Fruit fly (Drosophila melanogaster) whole organism, embryonic: ENCODE results near the gene Ykt6.
A peak's percentile ranks its signal among the peaks of the same experiment; 100 is the strongest.

Experiments used
- CG10274 ChIP-seq: fragments of 200-800 bp; sonication (Bioruptor generic); optimal IDR thresholded peaks from 3 replicates; lab custom pipeline; 2017; ENCODE audit warnings: missing biosample characterization, mild to moderate bottlenecking, missing genetic modification characterization
- CG10321 ChIP-seq: fragments of 200-800 bp; sonication (Bioruptor generic); IDR thresholded peaks from 2 replicates; pipeline ENCODE4 v1.3.6; 2022; ENCODE audit warnings: missing biosample characterization, missing genetic modification characterization
- CG11504 ChIP-seq: fragments of 200-800 bp; sonication (Bioruptor generic); optimal IDR thresholded peaks from 3 replicates; lab custom pipeline; 2019; ENCODE audit warnings: missing biosample characterization, mild to moderate bottlenecking, missing genetic modification characterization, moderate library complexity
- CG13624 ChIP-seq: fragments of 200-800 bp; sonication (Bioruptor generic); optimal IDR thresholded peaks from 2 replicates; lab custom pipeline; 2016; ENCODE audit warnings: missing biosample characterization, missing genetic modification characterization
- CG13894 ChIP-seq: fragments of 200-800 bp; sonication (Bioruptor generic); optimal IDR thresholded peaks from 3 replicates; lab custom pipeline; 2018; ENCODE audit warnings: missing biosample characterization, mild to moderate bottlenecking, missing genetic modification characterization, moderate library complexity
- CG14965 ChIP-seq: fragments of 200-800 bp; sonication (Bioruptor generic); optimal IDR thresholded peaks from 2 replicates; lab custom pipeline; 2016; ENCODE audit warnings: missing biosample characterization, missing genetic modification characterization, borderline replicate concordance
- CG1603 ChIP-seq: fragments of 200-800 bp; sonication (Bioruptor generic); optimal IDR thresholded peaks from 2 replicates; lab custom pipeline; 2019; ENCODE audit warnings: missing biosample characterization, mild to moderate bottlenecking, missing genetic modification characterization, moderate library complexity
- CG1647 ChIP-seq: fragments of 200-800 bp; sonication (Bioruptor generic); optimal IDR thresholded peaks from 3 replicates; lab custom pipeline; 2016; ENCODE audit warnings: missing biosample characterization, missing genetic modification characterization
- CG2678 ChIP-seq: fragments of 200-800 bp; sonication (Bioruptor generic); optimal IDR thresholded peaks from 3 replicates; lab custom pipeline; 2019; ENCODE audit warnings: missing biosample characterization, mild to moderate bottlenecking, missing genetic modification characterization, moderate library complexity
- CG31365 ChIP-seq: fragments of 200-800 bp; sonication (Bioruptor generic); optimal IDR thresholded peaks from 2 replicates; lab custom pipeline; 2018; ENCODE audit warnings: missing biosample characterization, mild to moderate bottlenecking, missing genetic modification characterization
- CG33213 ChIP-seq: fragments of 200-800 bp; sonication (Bioruptor generic); optimal IDR thresholded peaks from 3 replicates; lab custom pipeline; 2016; ENCODE audit warnings: missing biosample characterization, missing genetic modification characterization
- CG42726 ChIP-seq: fragments of 200-800 bp; sonication (Bioruptor generic); IDR thresholded peaks from 2 replicates; pipeline ENCODE4 v1.3.6; 2022; ENCODE audit warnings: missing biosample characterization, missing genetic modification characterization; ENCODE audit not compliant: partially characterized antibody
- CG6765 ChIP-seq: fragments of 200-800 bp; sonication (Bioruptor generic); optimal IDR thresholded peaks from 3 replicates; lab custom pipeline; 2017; ENCODE audit warnings: missing biosample characterization, mild to moderate bottlenecking, missing genetic modification characterization
- CG6791 ChIP-seq: fragments of 200-800 bp; sonication (Bioruptor generic); IDR thresholded peaks from 3 replicates; pipeline ENCODE4 v1.3.6; 2022; ENCODE audit warnings: missing biosample characterization, missing genetic modification characterization; ENCODE audit not compliant: partially characterized antibody
- CG7372 ChIP-seq: fragments of 200-800 bp; sonication (Bioruptor generic); IDR thresholded peaks from 2 replicates; pipeline ENCODE4 v1.3.6; 2022; ENCODE audit warnings: missing biosample characterization, missing genetic modification characterization
- CG7745 ChIP-seq: fragments of 200-800 bp; sonication (Bioruptor generic); optimal IDR thresholded peaks from 2 replicates; lab custom pipeline; 2018; ENCODE audit warnings: missing biosample characterization, mild to moderate bottlenecking, missing genetic modification characterization, moderate library complexity
- CG9215 ChIP-seq: fragments of 200-800 bp; sonication (Bioruptor generic); IDR thresholded peaks from 2 replicates; pipeline ENCODE4 v1.3.6; 2022; ENCODE audit warnings: missing biosample characterization, missing genetic modification characterization
- CkIIα-i1 ChIP-seq: fragments of 200-800 bp; sonication (Bioruptor generic); IDR thresholded peaks from 2 replicates; pipeline ENCODE4 v1.3.6; 2022; ENCODE audit warnings: missing biosample characterization, missing genetic modification characterization
- Doc3 ChIP-seq: fragments of 200-800 bp; sonication (Bioruptor generic); IDR thresholded peaks from 3 replicates; pipeline ENCODE4 v1.3.6; 2022; ENCODE audit warnings: missing biosample characterization, missing genetic modification characterization; ENCODE audit not compliant: partially characterized antibody
- Dref ChIP-seq: fragments of 200-800 bp; sonication (Bioruptor generic); IDR thresholded peaks from 2 replicates; pipeline ENCODE4 v1.3.6; 2022; ENCODE audit warnings: missing biosample characterization, missing genetic modification characterization
- Gug ChIP-seq: fragments of 200-800 bp; sonication (Bioruptor generic); IDR thresholded peaks from 4 replicates; pipeline ENCODE4 v1.3.6; 2022; ENCODE audit warnings: missing biosample characterization, missing genetic modification characterization
- HLHmδ ChIP-seq: fragments of 200-800 bp; sonication (Bioruptor generic); optimal IDR thresholded peaks from 2 replicates; lab custom pipeline; 2018; ENCODE audit warnings: missing biosample characterization, mild to moderate bottlenecking, missing genetic modification characterization, moderate library complexity
- Hmr ChIP-seq: fragments of 200-800 bp; sonication (Bioruptor generic); optimal IDR thresholded peaks from 3 replicates; lab custom pipeline; 2017; ENCODE audit warnings: mild to moderate bottlenecking, missing biosample characterization, missing genetic modification reagents, missing genetic modification characterization
- Kr ChIP-seq: fragments of 200-800 bp; sonication (Bioruptor generic); optimal IDR thresholded peaks from 2 replicates; lab custom pipeline; 2017; ENCODE audit warnings: missing biosample characterization, mild to moderate bottlenecking, missing genetic modification characterization
- MESR4 ChIP-seq: fragments of 200-800 bp; sonication (Bioruptor generic); optimal IDR thresholded peaks from 2 replicates; lab custom pipeline; 2018; ENCODE audit warnings: missing biosample characterization, mild to moderate bottlenecking, missing genetic modification characterization, moderate library complexity
- Myb ChIP-seq: fragments of 200-800 bp; sonication (Bioruptor generic); optimal IDR thresholded peaks from 2 replicates; lab custom pipeline; 2016; ENCODE audit warnings: missing biosample characterization, missing genetic modification characterization
- NFAT ChIP-seq: fragments of 200-800 bp; sonication (Bioruptor generic); IDR thresholded peaks from 2 replicates; pipeline ENCODE4 v1.3.6; 2022; ENCODE audit warnings: missing biosample characterization, missing genetic modification characterization
- NfI ChIP-seq: fragments of 200-800 bp; sonication (Bioruptor generic); optimal IDR thresholded peaks from 3 replicates; lab custom pipeline; 2018; ENCODE audit warnings: missing biosample characterization, mild to moderate bottlenecking, missing genetic modification characterization, moderate library complexity
- Optix ChIP-seq: fragments of 200-800 bp; sonication (Bioruptor generic); IDR thresholded peaks from 3 replicates; pipeline ENCODE4 v1.3.6; 2022; ENCODE audit warnings: missing biosample characterization, missing genetic modification characterization
- Sox102F ChIP-seq: fragments of 200-800 bp; sonication (Bioruptor generic); optimal IDR thresholded peaks from 2 replicates; lab custom pipeline; 2018; ENCODE audit warnings: missing biosample characterization, mild to moderate bottlenecking, missing genetic modification characterization, moderate library complexity
- Trl ChIP-seq, 3 experiments: fragments of >200 bp in 2 of 3; fragments of 200-800 bp in 1 of 3; sonication (Bioruptor generic) in 1 of 3; optimal IDR thresholded peaks; 2 replicates in 1 of 3; 3 replicates in 2 of 3; lab custom pipeline; 2016 to 2017; ENCODE audit warnings: missing biosample characterization in 1 of 3, missing genetic modification characterization in 1 of 3
- br ChIP-seq: fragments of >200 bp; optimal IDR thresholded peaks from 2 replicates; lab custom pipeline; 2017
- ci ChIP-seq: fragments of 200-800 bp; sonication (Bioruptor generic); IDR thresholded peaks from 3 replicates; pipeline ENCODE4 v1.3.6; 2022; ENCODE audit warnings: missing biosample characterization, missing genetic modification characterization
- crp ChIP-seq, 2 experiments: fragments of 200-800 bp; sonication (Bioruptor generic); optimal IDR thresholded peaks; 2 replicates in 1 of 2; 3 replicates in 1 of 2; lab custom pipeline; 2017; ENCODE audit warnings: missing biosample characterization in 2 of 2, missing genetic modification characterization in 2 of 2, mild to moderate bottlenecking in 1 of 2, moderate library complexity in 1 of 2
- da ChIP-seq: fragments of 200-800 bp; sonication (Bioruptor generic); optimal IDR thresholded peaks from 2 replicates; lab custom pipeline; 2016; ENCODE audit warnings: missing biosample characterization, missing genetic modification characterization
- esg ChIP-seq: fragments of 200-800 bp; sonication (Bioruptor generic); conservative IDR thresholded peaks from 2 replicates; pipeline ENCODE4 v1.3.6; 2022; ENCODE audit warnings: missing biosample characterization, missing genetic modification characterization
- ewg ChIP-seq: fragments of 200-800 bp; sonication (Bioruptor generic); optimal IDR thresholded peaks from 3 replicates; lab custom pipeline; 2017; ENCODE audit warnings: mild to moderate bottlenecking, missing biosample characterization, missing genetic modification reagents, missing genetic modification characterization
- fd102C ChIP-seq: fragments of 200-800 bp; sonication (Bioruptor generic); optimal IDR thresholded peaks from 2 replicates; lab custom pipeline; 2018; ENCODE audit warnings: missing biosample characterization, mild to moderate bottlenecking, missing genetic modification characterization, moderate library complexity
- ham ChIP-seq: fragments of 200-800 bp; sonication (Bioruptor generic); IDR thresholded peaks from 2 replicates; pipeline ENCODE4 v1.3.6; 2022; ENCODE audit warnings: missing biosample characterization, missing genetic modification characterization
- kay ChIP-seq: fragments of 200-800 bp; sonication (Bioruptor generic); optimal IDR thresholded peaks from 2 replicates; lab custom pipeline; 2016; ENCODE audit warnings: missing biosample characterization, missing genetic modification characterization
- klu ChIP-seq: fragments of 200-800 bp; sonication (Bioruptor generic); IDR thresholded peaks from 2 replicates; pipeline ENCODE4 v1.3.6; 2022; ENCODE audit warnings: missing biosample characterization, missing genetic modification characterization
- sima ChIP-seq: fragments of 200-800 bp; sonication (Bioruptor generic); optimal IDR thresholded peaks from 2 replicates; lab custom pipeline; 2016; ENCODE audit warnings: missing biosample characterization, missing genetic modification characterization
- slbo ChIP-seq: fragments of 200-800 bp; sonication (Bioruptor generic); IDR thresholded peaks from 2 replicates; pipeline ENCODE4 v1.3.6; 2022; ENCODE audit warnings: missing biosample characterization, missing genetic modification characterization
- tin ChIP-seq: fragments of 200-800 bp; sonication (Bioruptor generic); optimal IDR thresholded peaks from 3 replicates; lab custom pipeline; 2016; ENCODE audit warnings: missing biosample characterization, missing genetic modification characterization
- tio ChIP-seq: fragments of 200-800 bp; sonication (Bioruptor generic); optimal IDR thresholded peaks from 2 replicates; lab custom pipeline; 2017; ENCODE audit warnings: missing biosample characterization, missing genetic modification characterization, inconsistent platforms
- unpg ChIP-seq: fragments of 200-800 bp; sonication (Bioruptor generic); optimal IDR thresholded peaks from 3 replicates; lab custom pipeline; 2018; ENCODE audit warnings: missing biosample characterization, mild to moderate bottlenecking, missing genetic modification characterization, moderate library complexity
- vnd ChIP-seq: fragments of 200-800 bp; sonication (Bioruptor generic); IDR thresholded peaks from 3 replicates; pipeline ENCODE4 v1.3.6; 2022; ENCODE audit warnings: missing biosample characterization, missing genetic modification characterization; ENCODE audit not compliant: partially characterized antibody
- wdn ChIP-seq: fragments of 200-800 bp; sonication (Bioruptor generic); IDR thresholded peaks from 2 replicates; pipeline ENCODE4 v1.3.6; 2022; ENCODE audit warnings: missing biosample characterization, missing genetic modification characterization
- zen ChIP-seq: fragments of 200-800 bp; sonication (Bioruptor generic); optimal IDR thresholded peaks from 3 replicates; lab custom pipeline; 2018; ENCODE audit warnings: missing biosample characterization, mild to moderate bottlenecking, missing genetic modification characterization, moderate library complexity

The Ykt6 gene

DNA sequence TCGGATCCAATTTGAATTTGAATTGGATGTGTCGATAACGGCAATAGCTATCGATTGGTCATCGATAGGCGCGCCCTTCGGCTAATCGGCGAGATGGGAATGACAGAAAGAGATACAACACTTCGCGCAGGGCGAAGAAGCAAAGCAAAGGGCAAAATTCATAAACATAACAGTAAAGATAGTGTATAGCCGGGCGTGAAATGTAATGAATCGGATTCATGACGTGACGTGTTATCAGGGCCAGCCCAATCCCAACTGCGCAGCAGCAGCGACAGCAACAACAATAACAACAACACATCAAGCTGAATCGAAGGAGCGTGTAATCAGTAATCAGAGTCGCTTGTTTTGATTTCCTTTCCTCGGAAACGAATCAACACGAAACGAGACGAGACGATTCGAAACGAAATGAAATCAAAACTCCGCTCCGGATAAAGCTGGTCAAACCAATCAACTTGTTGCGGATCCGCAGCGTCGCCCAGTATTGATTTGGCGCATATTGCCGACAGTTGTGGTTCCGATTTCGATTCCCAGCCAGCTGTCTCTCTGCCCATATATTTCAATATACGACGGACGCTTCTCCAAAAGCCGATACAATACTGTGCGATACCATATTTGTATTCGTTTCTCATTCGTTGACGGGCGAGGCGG, 8.1 kb upstream of the Ykt6 start, which contains the start of gene snz (continued):
- TF ChIP-seq vnd (GFP tag; lab: Robert Waterston, UW) (peak; percentile 66; the same call in 2 of the 3 replicates), NFAT (GFP tag; lab: Robert Waterston, UW) (no peak), Gug (no peak), CG9215 (GFP tag; lab: Robert Waterston, UW) (no peak), CG10321 (GFP tag; lab: Robert Waterston, UW) (no peak; the same call in 1 of the 2 replicates), Myb (GFP tag; lab: Kevin White, UChicago) (peak; percentile 88), br (no peak), ewg (GFP tag; lab: Kevin White, UChicago) (peak; percentile 86), CG11504 (tag; lab: Kevin White, UChicago) (no peak), klu (GFP tag; lab: Robert Waterston, UW) (no peak), CG13894 (peak; percentile 65), unpg (GFP tag; lab: Kevin White, UChicago) (no peak), crp (GFP tag; optimal IDR thresholded peaks at IDR 0.05; lab: Kevin White, UChicago) (peak in 1 of 2 experiments; percentile 0), tio (GFP tag; lab: Kevin White, UChicago) (no peak), NfI (GFP tag; lab: Kevin White, UChicago) (no peak), Doc3 (GFP tag; lab: Robert Waterston, UW) (peak; percentile 57; the same call in 1 of the 3 replicates), CkIIα-i1 (GFP tag; lab: Robert Waterston, UW) (no peak), kay (GFP tag; lab: Kevin White, UChicago) (no peak), wdn (GFP tag; lab: Robert Waterston, UW) (no peak), CG42726 (GFP tag; lab: Robert Waterston, UW) (peak; percentile 42; the same call in 1 of the 2 replicates), CG7745 (tag; lab: Kevin White, UChicago) (no peak), CG13624 (peak; percentile 47), Hmr (no peak), MESR4 (GFP tag; lab: Kevin White, UChicago) (peak; percentile 38), CG6765 (GFP tag; lab: Kevin White, UChicago) (no peak), Sox102F (GFP tag; lab: Kevin White, UChicago) (no peak), slbo (GFP tag; lab: Robert Waterston, UW) (0 out of 2 replicates have a peak, but pooled peaks have one; percentile 8), CG7372 (GFP tag; lab: Robert Waterston, UW) (no peak), CG14965 (GFP tag; lab: Kevin White, UChicago) (no peak), CG10274 (GFP tag; lab: Kevin White, UChicago) (no peak), esg (GFP tag; lab: Robert Waterston, UW) (no peak), CG33213 (GFP tag; lab: Kevin White, UChicago) (no peak), Optix (GFP tag; lab: Robert Waterston, UW) (no peak), da (no peak), HLHmδ (GFP tag; lab: Kevin White, UChicago) (no peak), Trl (optimal IDR thresholded peaks at IDR 0.05; lab: Kevin White, UChicago) (no peak), Trl (GFP tag; optimal IDR thresholded peaks at IDR 0.05; lab: Kevin White, UChicago) (no peak), fd102C (GFP tag; lab: Kevin White, UChicago) (no peak), CG6791 (peak; percentile 81), tin (GFP tag; lab: Kevin White, UChicago) (no peak), CG1603 (tag; lab: Kevin White, UChicago) (no peak), ci (GFP tag; lab: Robert Waterston, UW) (0 out of 3 replicates have a peak, but pooled peaks have one; percentile 26), zen (tag; lab: Kevin White, UChicago) (no peak), sima (GFP tag; lab: Kevin White, UChicago) (no peak), Dref (GFP tag; lab: Robert Waterston, UW) (peak; percentile 88), CG2678 (tag; lab: Kevin White, UChicago) (no peak), CG1647 (GFP tag; lab: Kevin White, UChicago) (no peak), Kr (no peak), ham (GFP tag; lab: Robert Waterston, UW) (no peak), CG31365 (no peak)
